Worm (Caenorhabditis elegans) whole organism, mixed stage, embryonic: ENCODE results near the gene C50B6.3.

Experiments
- ceh-83 ChIP-seq: fragments of 200-800 bp; sonication (Bioruptor generic); optimal IDR thresholded peaks from 2 replicates; lab custom pipeline; 2018; ENCODE audit warnings: mild to moderate bottlenecking, missing genetic modification characterization, missing compliant biosample characterization
- cnd-1 ChIP-seq: fragments of 200-800 bp; sonication (Bioruptor generic); optimal IDR thresholded peaks from 2 replicates; lab custom pipeline; 2018; ENCODE audit warnings: mild to moderate bottlenecking, missing genetic modification characterization, missing compliant biosample characterization
- lin-13 ChIP-seq: fragments of 150-350 bp; optimal IDR thresholded peaks from 2 replicates; lab custom pipeline; 2014; ENCODE audit warnings: missing biosample characterization, missing genetic modification characterization
- lsy-2 ChIP-seq: fragments of 150-350 bp; optimal IDR thresholded peaks from 2 replicates; lab custom pipeline; 2014; ENCODE audit warnings: missing biosample characterization, missing genetic modification characterization
- nhr-12 ChIP-seq: fragments of 150-350 bp; optimal IDR thresholded peaks from 2 replicates; lab custom pipeline; 2014; ENCODE audit warnings: missing biosample characterization, missing genetic modification characterization
- nhr-76 ChIP-seq: sonication (generic microtip); optimal IDR thresholded peaks from 2 replicates; lab custom pipeline; 2017; ENCODE audit warnings: missing biosample characterization, missing genetic modification characterization
- pha-4 ChIP-seq: fragments of 150-350 bp; optimal IDR thresholded peaks from 2 replicates; lab custom pipeline; 2018; ENCODE audit warnings: missing biosample characterization, missing genetic modification reagents, missing genetic modification characterization
- unc-39 ChIP-seq: fragments of 150-350 bp; optimal IDR thresholded peaks from 2 replicates; lab custom pipeline; 2014; ENCODE audit warnings: missing biosample characterization, missing genetic modification characterization
- unc-62 ChIP-seq: fragments of 150-350 bp; optimal IDR thresholded peaks from 2 replicates; lab custom pipeline; 2014; ENCODE audit warnings: missing biosample characterization, missing genetic modification reagents, missing genetic modification characterization
- ztf-11 ChIP-seq: fragments of 150-350 bp; optimal IDR thresholded peaks from 2 replicates; lab custom pipeline; 2014; ENCODE audit warnings: missing biosample characterization, missing genetic modification characterization

DNA sequence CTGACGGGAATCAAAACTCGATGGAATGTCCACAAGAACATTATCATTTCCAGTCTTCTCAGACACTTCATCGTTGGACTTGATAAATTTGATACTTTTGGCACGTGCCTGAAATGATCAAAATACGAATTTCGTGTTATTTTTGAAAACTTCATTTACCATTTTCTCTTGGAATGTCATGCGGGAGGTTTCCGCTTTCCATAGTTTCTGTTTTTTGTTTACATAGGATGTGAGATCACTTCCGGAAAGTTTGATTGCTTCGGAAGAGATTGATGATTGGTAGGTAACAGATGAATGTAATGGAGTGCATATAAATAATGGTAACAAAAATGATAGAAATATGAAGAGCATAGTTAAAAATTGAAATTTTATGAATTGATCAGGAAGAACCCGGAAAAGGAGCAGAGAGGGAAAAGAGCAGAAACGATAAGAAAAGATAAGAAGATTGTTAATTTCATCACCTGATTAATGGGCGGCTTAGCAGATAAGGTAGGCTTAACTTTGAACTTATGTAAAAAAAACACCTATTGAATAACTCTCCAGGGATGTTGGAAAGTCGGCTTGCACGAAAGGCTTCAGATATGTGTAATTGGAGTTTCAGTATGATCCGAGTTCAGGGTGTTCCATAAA is 44.4 kb downstream of the C50B6.3 start, which contains the start of gene F32H5.1:
- no peak for TF ChIP-seq nhr-12 (tag; lab: Kevin White, UChicago)
- no peak for TF ChIP-seq unc-62 (GFP tag; lab: Kevin White, UChicago)
- no peak for TF ChIP-seq unc-39 (tag; lab: Kevin White, UChicago)
- no peak for TF ChIP-seq cnd-1 (tag; lab: Kevin White, UChicago)
- TF ChIP-seq lsy-2 (tag; lab: Kevin White, UChicago): no peak
- TF ChIP-seq ztf-11 (tag; lab: Kevin White, UChicago): no peak
- no peak for TF ChIP-seq nhr-76 (tag; lab: Kevin White, UChicago)
- TF ChIP-seq ceh-83 (GFP tag; lab: Kevin White, UChicago): no peak
- no peak for TF ChIP-seq lin-13 (tag; lab: Kevin White, UChicago)
- TF ChIP-seq pha-4: no peak
